Fruit fly (Drosophila melanogaster): ENCODE measurements around the gene RpS10b.

The RpS10b gene

dm6 chrX:19631365-19631832, 33.6 kb downstream of the RpS10b start (continued):
- TF ChIP-seq da (GFP tag; optimal IDR thresholded peaks at IDR 0.05) = no peak
- no peak for TF ChIP-seq CG1603 (tag; optimal IDR thresholded peaks at IDR 0.05)
- TF ChIP-seq H2.0 (GFP tag; IDR thresholded peaks at IDR 0.05) = no peak
- TF ChIP-seq CG10366 (GFP tag; IDR thresholded peaks at IDR 0.05) = no peak
- no peak for TF ChIP-seq Sox100B (GFP tag; optimal IDR thresholded peaks at IDR 0.05)
- TF ChIP-seq CG14667 (GFP tag; IDR thresholded peaks at IDR 0.05) = no peak
- no peak for TF ChIP-seq CG2875 (GFP tag; optimal IDR thresholded peaks at IDR 0.05)
- no peak for TF ChIP-seq dysf (GFP tag; IDR thresholded peaks at IDR 0.05)
- no peak for TF ChIP-seq CG16815 (GFP tag; optimal IDR thresholded peaks at IDR 0.05)
- TF ChIP-seq HLHmδ (GFP tag; optimal IDR thresholded peaks at IDR 0.05) = peak; percentile 57

dm6 chrX:19637002-19637420, 39.2 kb downstream of the RpS10b start:
- peak; percentile 9; the same call in 1 of the 3 replicates for TF ChIP-seq CG11695 (GFP tag; IDR thresholded peaks at IDR 0.05)
- TF ChIP-seq nom (GFP tag; optimal IDR thresholded peaks at IDR 0.05) = peak; percentile 65
- peak; percentile 73 for TF ChIP-seq nerfin-1 (tag; optimal IDR thresholded peaks at IDR 0.05)
- TF ChIP-seq ewg (GFP tag; optimal IDR thresholded peaks at IDR 0.05) = peak; percentile 37
- peak; percentile 80 for TF ChIP-seq HLHmδ (GFP tag; optimal IDR thresholded peaks at IDR 0.05)
- peak; percentile 29 for TF ChIP-seq gfzf (GFP tag; optimal IDR thresholded peaks at IDR 0.05)
- TF ChIP-seq Fer3 (tag; optimal IDR thresholded peaks at IDR 0.05) = no peak
- peak; percentile 1 for TF ChIP-seq maf-S (GFP tag; optimal IDR thresholded peaks at IDR 0.05)
- no peak for TF ChIP-seq fd96Cb (tag; optimal IDR thresholded peaks at IDR 0.05)
- no peak for TF ChIP-seq CG34422 (GFP tag; IDR thresholded peaks at IDR 0.05)
- peak in 1 of 2 experiments; percentile 17 for TF ChIP-seq insv (GFP tag; optimal IDR thresholded peaks at IDR 0.05)
- TF ChIP-seq Deaf1 (tag; optimal IDR thresholded peaks at IDR 0.05) = peak; percentile 18
- TF ChIP-seq CG2120 (GFP tag; optimal IDR thresholded peaks at IDR 0.05) = peak; percentile 30
- peak; percentile 22 for TF ChIP-seq CG11723 (GFP tag; optimal IDR thresholded peaks at IDR 0.05)
- no peak for TF ChIP-seq CG1233 (GFP tag; optimal IDR thresholded peaks at IDR 0.05)
- peak; percentile 80 for TF ChIP-seq crol (GFP tag; IDR thresholded peaks at IDR 0.05)
- peak; percentile 14; the same call in 1 of the 2 replicates for TF ChIP-seq CG9932 (GFP tag; IDR thresholded peaks at IDR 0.05)
- TF ChIP-seq Trl (optimal IDR thresholded peaks at IDR 0.05) = peak in 1 of 2 experiments; percentile 18
- no peak for TF ChIP-seq Trl (GFP tag; optimal IDR thresholded peaks at IDR 0.05)
- no peak for TF ChIP-seq pum (GFP tag; optimal IDR thresholded peaks at IDR 0.05)
- TF ChIP-seq Meics (GFP tag; optimal IDR thresholded peaks at IDR 0.05) = peak; percentile 11
- peak; percentile 18 for TF ChIP-seq CG18599 (GFP tag; optimal IDR thresholded peaks at IDR 0.05)
- peak; percentile 98 for TF ChIP-seq CG8478 (optimal IDR thresholded peaks at IDR 0.05)
- peak; percentile 83; the same call in 3 of the 4 replicates for TF ChIP-seq chinmo (GFP tag; IDR thresholded peaks at IDR 0.05; ENCODE audit: partially characterized antibody)
- TF ChIP-seq Fer2 (tag; optimal IDR thresholded peaks at IDR 0.05) = no peak
- peak; percentile 10 for TF ChIP-seq wek (GFP tag; optimal IDR thresholded peaks at IDR 0.05)
- no peak for TF ChIP-seq ssp (GFP tag; IDR thresholded peaks at IDR 0.05)
- TF ChIP-seq stwl (tag; optimal IDR thresholded peaks at IDR 0.05) = peak; percentile 7
- TF ChIP-seq CG11247 (GFP tag; IDR thresholded peaks at IDR 0.05) = no peak
- peak; percentile 17; the same call in 1 of the 2 replicates for TF ChIP-seq MBD-R2 (GFP tag; IDR thresholded peaks at IDR 0.05)
- TF ChIP-seq CG9215 (GFP tag; IDR thresholded peaks at IDR 0.05) = peak; percentile 86
- TF ChIP-seq chm (GFP tag; IDR thresholded peaks at IDR 0.05) = peak; percentile 40; the same call in 1 of the 2 replicates
- TF ChIP-seq bbx (GFP tag; IDR thresholded peaks at IDR 0.05; ENCODE audit: partially characterized antibody) = 0 out of 2 replicates have a peak, but pooled peaks have one; percentile 24
- peak; percentile 12 for TF ChIP-seq Hand (GFP tag; optimal IDR thresholded peaks at IDR 0.05)
- TF ChIP-seq sens (GFP tag) = peak; percentile 76
- peak; percentile 54; the same call in 1 of the 2 replicates for TF ChIP-seq Adf1 (GFP tag; IDR thresholded peaks at IDR 0.05)
- peak; percentile 17 for TF ChIP-seq pzg (GFP tag; optimal IDR thresholded peaks at IDR 0.05)
- TF ChIP-seq ci (GFP tag; IDR thresholded peaks at IDR 0.05) = peak; percentile 54; the same call in 2 of the 3 replicates
- peak; percentile 29 for TF ChIP-seq Fer1 (GFP tag; optimal IDR thresholded peaks at IDR 0.05)
- TF ChIP-seq YL-1 (GFP tag; optimal IDR thresholded peaks at IDR 0.05) = peak; percentile 51
- TF ChIP-seq Med (GFP tag) = peak; percentile 34

All from whole organism, embryonic.